Fruit fly (Drosophila melanogaster): ENCODE data around the gene Sfp96F.

Sfp96F gene

dm6 chr3R:25790371-25790770, 39.7 kb downstream of the Sfp96F start, which contains the start of gene CG31093:
Gene CG31093, minus strand, starts transcription at chr3R:25790471.
- TF ChIP-seq CG17801 (GFP tag; optimal IDR thresholded peaks at IDR 0.05; ENCODE audit: partially characterized antibody): no peak

- no peak for TF ChIP-seq CG17801 (GFP tag; optimal IDR thresholded peaks at IDR 0.05; ENCODE audit: partially characterized antibody)
Observed at dm6 chr3R:25789355-25789754, 40.7 kb downstream of the Sfp96F start, which contains the start of gene CG31380. Gene CG31380, minus strand, starts transcription at chr3R:25789455.

- no peak for TF ChIP-seq CG17801 (GFP tag; optimal IDR thresholded peaks at IDR 0.05; ENCODE audit: partially characterized antibody)
Observed at dm6 chr3R:25787198-25787597, 42.8 kb downstream of the Sfp96F start, which contains the start of gene CG4960. Gene CG4960, minus strand, starts transcription at chr3R:25787298.

dm6 chr3R:25782855-25783424, 47.1 kb downstream of the Sfp96F start:
- TF ChIP-seq CG17801 (GFP tag; optimal IDR thresholded peaks at IDR 0.05; ENCODE audit: partially characterized antibody): no peak

Measured in ovary, adult (tissue).